Worm (Caenorhabditis elegans) whole organism, L4/young adult: ENCODE results near the gene irld-64.

Experiments
- W03F9.2 ChIP-seq: fragments of 150-350 bp; optimal IDR thresholded peaks from 2 replicates; lab custom pipeline; 2014; ENCODE audit warnings: missing biosample characterization, missing genetic modification characterization
- dao-5 ChIP-seq: sonication (generic microtip); optimal IDR thresholded peaks from 2 replicates; lab custom pipeline; 2016; ENCODE audit warnings: missing genotype, missing genetic modification characterization, moderate library complexity, missing compliant biosample characterization

- TF ChIP-seq W03F9.2 (tag; lab: Kevin White, UChicago) = no peak
- TF ChIP-seq dao-5 (tag; lab: Kevin White, UChicago) = no peak
These were observed 29.2 kb downstream of the irld-64 start for ce11 chrII:2901158-2901557.
